Worm (Caenorhabditis elegans) whole organism, L1 larva: ENCODE measurements around the gene Y6E2A.4.

Experiments used
- C04F5.9 ChIP-seq: sonication (generic microtip); optimal IDR thresholded peaks from 2 replicates; lab custom pipeline; 2016; ENCODE audit warnings: missing genetic modification characterization, missing compliant biosample characterization
- aha-1 ChIP-seq: fragments of 150-350 bp; optimal IDR thresholded peaks from 2 replicates; lab custom pipeline; 2014; ENCODE audit warnings: missing biosample characterization, missing genetic modification characterization
- alr-1 ChIP-seq: fragments of 200-800 bp; sonication (Bioruptor generic); optimal IDR thresholded peaks from 2 replicates; lab custom pipeline; 2018; ENCODE audit warnings: borderline replicate concordance, mild to moderate bottlenecking, missing genetic modification characterization, missing compliant biosample characterization
- aly-2 ChIP-seq: fragments of 150-350 bp; optimal IDR thresholded peaks from 2 replicates; lab custom pipeline; 2014; ENCODE audit warnings: missing biosample characterization, missing genetic modification characterization
- ama-1 ChIP-seq: fragments of 150-350 bp; optimal IDR thresholded peaks from 2 replicates; lab custom pipeline; 2014
- ceh-90 ChIP-seq: sonication (generic microtip); optimal IDR thresholded peaks from 2 replicates; lab custom pipeline; 2016; ENCODE audit warnings: missing genetic modification characterization, missing compliant biosample characterization
- ces-1 ChIP-seq: fragments of 150-350 bp; optimal IDR thresholded peaks from 2 replicates; lab custom pipeline; 2014; ENCODE audit warnings: missing biosample characterization, missing genetic modification reagents, missing genetic modification characterization
- dpl-1 ChIP-seq, 3 experiments: fragments of 150-350 bp in 2 of 3; sonication (generic microtip) in 1 of 3; optimal IDR thresholded peaks; 2 replicates each; lab custom pipeline; 2014 to 2017; ENCODE audit warnings: missing biosample characterization in 3 of 3, missing genetic modification characterization in 3 of 3, missing genetic modification reagents in 3 of 3
- dsc-1 ChIP-seq: sonication (generic microtip); optimal IDR thresholded peaks from 2 replicates; lab custom pipeline; 2016; ENCODE audit warnings: mild to moderate bottlenecking, missing genetic modification characterization, missing compliant biosample characterization
- egl-13 ChIP-seq: sonication (generic microtip); optimal IDR thresholded peaks from 2 replicates; lab custom pipeline; 2016; ENCODE audit warnings: missing genotype, missing genetic modification reagents, missing genetic modification characterization, missing compliant biosample characterization
- elt-2 ChIP-seq: sonication (generic microtip); optimal IDR thresholded peaks from 2 replicates; lab custom pipeline; 2016; ENCODE audit warnings: missing genetic modification characterization, mild to moderate bottlenecking, inconsistent platforms, missing compliant biosample characterization, missing genetic modification reagents
- ets-5 ChIP-seq: fragments of 200-800 bp; sonication (Bioruptor generic); IDR thresholded peaks from 2 replicates; pipeline ENCODE4 v1.3.6; 2022; ENCODE audit warnings: missing genetic modification characterization, missing compliant biosample characterization
- fkh-4 ChIP-seq: sonication (generic microtip); optimal IDR thresholded peaks from 2 replicates; lab custom pipeline; 2016; ENCODE audit warnings: missing compliant biosample characterization, missing genetic modification characterization, borderline replicate concordance
- fkh-8 ChIP-seq: sonication (generic microtip); optimal IDR thresholded peaks from 2 replicates; lab custom pipeline; 2016; ENCODE audit warnings: mild to moderate bottlenecking, missing genetic modification characterization, missing compliant biosample characterization
- fos-1 ChIP-seq: fragments of 150-350 bp; optimal IDR thresholded peaks from 2 replicates; lab custom pipeline; 2014; ENCODE audit warnings: missing biosample characterization, missing genetic modification characterization
- hlh-17 ChIP-seq: fragments of 200-800 bp; sonication (Bioruptor generic); optimal IDR thresholded peaks from 2 replicates; lab custom pipeline; 2018; ENCODE audit warnings: missing genetic modification characterization, mild to moderate bottlenecking, missing compliant biosample characterization, moderate library complexity, borderline replicate concordance
- hlh-4 ChIP-seq: sonication (generic microtip); optimal IDR thresholded peaks from 2 replicates; lab custom pipeline; 2016; ENCODE audit warnings: mild to moderate bottlenecking, missing genetic modification characterization, missing compliant biosample characterization
- hpl-2 ChIP-seq: fragments of 150-350 bp; optimal IDR thresholded peaks from 2 replicates; lab custom pipeline; 2014; ENCODE audit warnings: missing biosample characterization, missing genetic modification reagents, missing genetic modification characterization
- irx-1 ChIP-seq: sonication (generic microtip); optimal IDR thresholded peaks from 2 replicates; lab custom pipeline; 2016; ENCODE audit warnings: missing genetic modification characterization, missing compliant biosample characterization
- isw-1 ChIP-seq: fragments of 200-800 bp; sonication (Bioruptor generic); IDR thresholded peaks from 2 replicates; pipeline ENCODE4 v1.3.6; 2022; ENCODE audit warnings: missing genetic modification characterization, missing compliant biosample characterization
- lin-13 ChIP-seq: fragments of 150-350 bp; optimal IDR thresholded peaks from 2 replicates; lab custom pipeline; 2014; ENCODE audit warnings: missing biosample characterization, missing genetic modification reagents, missing genetic modification characterization
- lin-14 ChIP-seq: fragments of 200-800 bp; sonication (Bioruptor generic); optimal IDR thresholded peaks from 2 replicates; lab custom pipeline; 2018; ENCODE audit warnings: mild to moderate bottlenecking, missing genetic modification characterization, moderate library complexity, missing compliant biosample characterization
- lin-35 ChIP-seq, 2 experiments: fragments of 150-350 bp; optimal IDR thresholded peaks; 2 replicates each; lab custom pipeline; 2014; ENCODE audit warnings: missing biosample characterization in 2 of 2, missing genetic modification characterization in 2 of 2, missing genetic modification reagents in 2 of 2
- lin-39 ChIP-seq: fragments of 150-350 bp; optimal IDR thresholded peaks from 2 replicates; lab custom pipeline; 2014; ENCODE audit warnings: missing biosample characterization, missing genetic modification reagents, missing genetic modification characterization
- lir-3 ChIP-seq: sonication (generic microtip); optimal IDR thresholded peaks from 2 replicates; lab custom pipeline; 2016; ENCODE audit warnings: mild to moderate bottlenecking, missing genetic modification characterization, moderate library complexity, missing compliant biosample characterization; ENCODE audit not compliant: poor library complexity
- lsy-2 ChIP-seq, 2 experiments: fragments of 150-350 bp; optimal IDR thresholded peaks; 2 replicates each; lab custom pipeline; 2014; ENCODE audit warnings: missing biosample characterization in 2 of 2, missing genetic modification characterization in 2 of 2
- mdl-1 ChIP-seq, 2 experiments: fragments of 150-350 bp; optimal IDR thresholded peaks; 2 replicates each; lab custom pipeline; 2014 to 2017; ENCODE audit warnings: missing biosample characterization in 2 of 2, missing genetic modification characterization in 2 of 2, inconsistent platforms in 1 of 2
- nhr-237 ChIP-seq: fragments of 150-350 bp; optimal IDR thresholded peaks from 2 replicates; lab custom pipeline; 2014; ENCODE audit warnings: missing biosample characterization, missing genetic modification characterization
- nhr-47 ChIP-seq: sonication (generic microtip); optimal IDR thresholded peaks from 2 replicates; lab custom pipeline; 2016; ENCODE audit warnings: mild to moderate bottlenecking, missing genetic modification characterization, moderate library complexity, missing compliant biosample characterization
- nhr-71 ChIP-seq: sonication (generic microtip); optimal IDR thresholded peaks from 2 replicates; lab custom pipeline; 2016; ENCODE audit warnings: mild to moderate bottlenecking, missing genetic modification characterization, moderate library complexity, missing compliant biosample characterization
- nhr-76 ChIP-seq: sonication (generic microtip); optimal IDR thresholded peaks from 2 replicates; lab custom pipeline; 2017; ENCODE audit warnings: missing biosample characterization, missing genetic modification characterization
- nhr-77 ChIP-seq: fragments of 150-350 bp; optimal IDR thresholded peaks from 2 replicates; lab custom pipeline; 2014; ENCODE audit warnings: missing biosample characterization, missing genetic modification characterization
- nhr-90 ChIP-seq: sonication (generic microtip); optimal IDR thresholded peaks from 2 replicates; lab custom pipeline; 2016; ENCODE audit warnings: mild to moderate bottlenecking, missing genetic modification characterization, missing compliant biosample characterization; ENCODE audit not compliant: poor library complexity
- pag-3 ChIP-seq: sonication (generic microtip); optimal IDR thresholded peaks from 2 replicates; lab custom pipeline; 2017; ENCODE audit warnings: missing genetic modification characterization, mild to moderate bottlenecking, missing compliant biosample characterization, antibody characterized with exemption, borderline replicate concordance; ENCODE audit not compliant: insufficient read depth
- pax-3 ChIP-seq: fragments of 200-800 bp; sonication (Bioruptor generic); optimal IDR thresholded peaks from 2 replicates; lab custom pipeline; 2018; ENCODE audit warnings: mild to moderate bottlenecking, missing genetic modification characterization, moderate library complexity, missing compliant biosample characterization
- snu-23 ChIP-seq: sonication (generic microtip); optimal IDR thresholded peaks from 2 replicates; lab custom pipeline; 2016; ENCODE audit warnings: missing genetic modification characterization, missing compliant biosample characterization
- sox-4 ChIP-seq: sonication (generic microtip); optimal IDR thresholded peaks from 2 replicates; lab custom pipeline; 2016; ENCODE audit warnings: missing genetic modification characterization, missing compliant biosample characterization
- sptf-1 ChIP-seq: fragments of 150-350 bp; optimal IDR thresholded peaks from 2 replicates; lab custom pipeline; 2014; ENCODE audit warnings: missing biosample characterization, missing genetic modification characterization
- tlp-1 ChIP-seq: fragments of 150-350 bp; optimal IDR thresholded peaks from 2 replicates; lab custom pipeline; 2014; ENCODE audit warnings: missing biosample characterization, missing genetic modification characterization
- unc-30 ChIP-seq: sonication (generic microtip); optimal IDR thresholded peaks from 2 replicates; lab custom pipeline; 2017; ENCODE audit warnings: missing biosample characterization, missing genetic modification characterization
- unc-62 ChIP-seq: fragments of 150-350 bp; optimal IDR thresholded peaks from 2 replicates; lab custom pipeline; 2014; ENCODE audit warnings: missing biosample characterization, missing genetic modification reagents, missing genetic modification characterization
- unc-98 ChIP-seq: fragments of 200-800 bp; sonication (Bioruptor generic); IDR thresholded peaks from 2 replicates; pipeline ENCODE4 v1.3.6; 2022; ENCODE audit warnings: missing genetic modification characterization, missing compliant biosample characterization
- zag-1 ChIP-seq: fragments of 150-350 bp; optimal IDR thresholded peaks from 2 replicates; lab custom pipeline; 2014; ENCODE audit warnings: missing biosample characterization, missing genetic modification characterization
- ztf-4 ChIP-seq: fragments of 150-350 bp; optimal IDR thresholded peaks from 2 replicates; lab custom pipeline; 2014; ENCODE audit warnings: missing biosample characterization, missing genetic modification characterization

Gene Y6E2A.4

DNA sequence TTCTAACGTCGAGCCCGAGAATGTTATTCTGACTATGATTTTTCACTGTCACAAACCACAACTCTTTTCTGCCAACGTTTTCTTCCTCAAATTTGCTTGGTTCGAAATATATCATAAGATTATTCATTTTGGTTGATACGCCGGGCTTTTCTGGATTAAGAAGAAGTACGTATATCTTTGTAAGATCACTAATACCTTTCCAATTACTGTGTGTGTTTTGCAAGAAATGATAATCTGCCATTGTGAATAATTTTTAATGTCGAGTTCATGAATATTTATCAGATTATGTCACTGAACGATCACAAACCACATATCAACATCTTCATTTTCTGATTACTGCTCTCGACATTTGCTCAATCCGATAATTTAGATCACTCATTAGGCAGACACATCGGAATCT is 31.0 kb downstream of the Y6E2A.4 start, which contains the start of gene nhr-196:
TSS of gene nhr-196 (plus strand) at position 118 of the 400 bp plus-strand sequence.
- TF ChIP-seq snu-23 (GFP tag; lab: Kevin White, UChicago) (no peak), ztf-4 (no peak), lir-3 (tag; lab: Kevin White, UChicago) (no peak), nhr-71 (peak; percentile 17), pag-3 (tag; lab: Kevin White, UChicago) (no peak), fkh-4 (tag; lab: Kevin White, UChicago) (peak; percentile 24), hlh-4 (tag; lab: Kevin White, UChicago) (no peak), lin-13 (GFP tag; lab: Kevin White, UChicago) (no peak), aly-2 (tag; lab: Kevin White, UChicago) (no peak), nhr-76 (no peak), nhr-90 (tag; lab: Kevin White, UChicago) (no peak), sptf-1 (no peak), elt-2 (tag; lab: Kevin White, UChicago) (no peak), hpl-2 (GFP tag; lab: Kevin White, UChicago) (no peak), isw-1 (no peak), unc-62 (GFP tag; lab: Kevin White, UChicago) (no peak), C04F5.9 (tag; lab: Kevin White, UChicago) (no peak), lin-14 (GFP tag; lab: Kevin White, UChicago) (no peak), nhr-237 (tag; lab: Kevin White, UChicago) (no peak), egl-13 (tag; lab: Kevin White, UChicago) (no peak), alr-1 (tag; lab: Kevin White, UChicago) (no peak), lin-39 (tag; lab: Kevin White, UChicago) (no peak), fos-1 (no peak), dsc-1 (tag; lab: Kevin White, UChicago) (peak; percentile 98), ces-1 (GFP tag; lab: Kevin White, UChicago) (no peak), aha-1 (tag; lab: Kevin White, UChicago) (no peak), tlp-1 (tag; lab: Kevin White, UChicago) (no peak), pax-3 (tag; lab: Kevin White, UChicago) (peak; percentile 80), nhr-77 (tag; lab: Kevin White, UChicago) (no peak), lsy-2 (tag; optimal IDR thresholded peaks at IDR 0.05; lab: Kevin White, UChicago) (no peak), sox-4 (tag; lab: Kevin White, UChicago) (peak; percentile 58), unc-98 (GFP tag; lab: Robert Waterston, UW) (no peak), ceh-90 (tag; lab: Kevin White, UChicago) (no peak), ets-5 (GFP tag; lab: Robert Waterston, UW) (no peak), nhr-47 (peak; percentile 49), dpl-1 (GFP tag; optimal IDR thresholded peaks at IDR 0.05; lab: Kevin White, UChicago) (no peak), lin-35 (GFP tag; optimal IDR thresholded peaks at IDR 0.05; lab: Kevin White, UChicago) (no peak), hlh-17 (no peak), zag-1 (tag; lab: Kevin White, UChicago) (no peak), mdl-1 (tag; optimal IDR thresholded peaks at IDR 0.05; lab: Kevin White, UChicago) (no peak), ama-1 (lab: Kevin White, UChicago) (no peak), irx-1 (tag; lab: Kevin White, UChicago) (no peak), fkh-8 (tag; lab: Kevin White, UChicago) (peak; percentile 66), unc-30 (tag; lab: Kevin White, UChicago) (no peak)
